Worm (Caenorhabditis elegans): ENCODE data around the gene ZK354.6.

DNA sequence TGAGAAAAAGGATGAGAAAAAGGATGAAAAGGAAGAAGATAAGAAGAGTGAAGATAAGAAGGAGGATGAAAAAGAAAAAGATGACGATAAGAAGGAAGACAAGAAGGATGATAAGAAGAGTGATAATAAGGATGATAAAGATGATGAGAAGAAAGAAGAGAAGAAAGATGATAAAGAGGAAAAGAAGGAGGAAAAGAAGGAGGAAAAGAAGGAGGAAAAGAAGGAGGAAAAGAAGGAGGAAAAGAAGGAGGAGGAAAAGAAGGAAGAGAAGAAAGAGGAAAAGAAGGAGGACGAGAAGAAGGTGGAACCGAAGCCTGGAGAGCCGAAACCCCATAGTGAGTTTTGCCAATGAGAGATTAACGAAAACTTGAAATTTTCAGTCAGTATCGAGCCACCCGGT, 24.0 kb downstream of the ZK354.6 start:
- no peak for TF ChIP-seq dmd-4 (tag; optimal IDR thresholded peaks at IDR 0.05; ENCODE audit: borderline replicate concordance)
- TF ChIP-seq hlh-6 (tag; optimal IDR thresholded peaks at IDR 0.05) = no peak
